Fruit fly (Drosophila melanogaster): ENCODE results near the gene Cyt-b5-r.
A peak's percentile ranks its signal among the peaks of the same experiment; 100 is the strongest.

DNA sequence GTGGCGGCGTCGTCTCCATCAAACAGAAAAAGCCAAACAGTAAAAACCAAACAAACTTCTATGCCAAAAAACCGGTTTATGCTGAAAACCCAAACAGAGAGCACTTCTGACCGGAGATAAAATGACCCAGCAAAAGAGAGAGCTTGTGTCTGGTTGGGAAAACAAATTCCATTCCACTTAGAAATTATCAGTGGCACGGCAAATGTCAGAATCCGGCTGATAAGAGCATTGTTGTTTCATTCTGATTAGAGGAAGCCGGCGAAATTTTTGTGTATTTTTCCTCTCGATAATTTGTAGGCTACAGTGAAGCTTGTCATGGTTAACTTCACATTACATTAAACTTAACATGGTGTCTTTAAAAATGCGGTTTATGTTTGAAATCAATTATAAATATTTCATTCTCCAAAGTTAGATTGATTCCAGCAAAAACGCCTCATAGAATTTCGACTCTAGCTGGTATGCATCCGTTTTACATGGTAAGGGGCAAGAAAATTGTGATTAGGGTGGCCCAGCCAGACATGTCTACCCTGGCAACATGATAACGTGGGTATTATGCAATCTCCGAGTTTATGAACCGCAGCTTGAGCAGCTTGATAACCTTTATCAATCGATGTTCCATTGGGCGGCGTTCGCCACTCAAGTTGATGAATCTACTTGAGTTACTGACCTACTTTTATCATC lies 27.0 kb upstream of the Cyt-b5-r start:
- TF ChIP-seq usp (GFP tag; optimal IDR thresholded peaks at IDR 0.05) = no peak
- no peak for TF ChIP-seq pan (optimal IDR thresholded peaks at IDR 0.05)
- TF ChIP-seq psq (GFP tag; optimal IDR thresholded peaks at IDR 0.05) = no peak
- no peak for TF ChIP-seq jim (GFP tag; optimal IDR thresholded peaks at IDR 0.05)
- peak in 1 of 2 experiments; percentile 69 for TF ChIP-seq foxo (GFP tag; optimal IDR thresholded peaks at IDR 0.05)
- TF ChIP-seq fru (GFP tag; optimal IDR thresholded peaks at IDR 0.05) = peak; percentile 55
- peak; percentile 33 for TF ChIP-seq OdsH (GFP tag; optimal IDR thresholded peaks at IDR 0.05)
- TF ChIP-seq brk (GFP tag; optimal IDR thresholded peaks at IDR 0.05) = no peak
- TF ChIP-seq dsf (GFP tag; optimal IDR thresholded peaks at IDR 0.05; ENCODE audit: borderline replicate concordance) = no peak
- TF ChIP-seq Vsx2 (GFP tag; optimal IDR thresholded peaks at IDR 0.05; ENCODE audit: partially characterized antibody) = no peak
- TF ChIP-seq Dif (GFP tag; optimal IDR thresholded peaks at IDR 0.05; ENCODE audit: partially characterized antibody) = no peak
- no peak for TF ChIP-seq tai (GFP tag; optimal IDR thresholded peaks at IDR 0.05)
- no peak for TF ChIP-seq Jra (GFP tag; optimal IDR thresholded peaks at IDR 0.05)
- no peak for TF ChIP-seq Abd-B (GFP tag; optimal IDR thresholded peaks at IDR 0.05)
